Fruit fly (Drosophila melanogaster): Measurements from ENCODE around the gene RfC4.
A peak's percentile ranks its signal among the peaks of the same experiment; 100 is the strongest.

The RfC4 gene

dm6 chr3L:4121589-4121988 lies 14.2 kb downstream of the RfC4 start:
- TF ChIP-seq foxo (GFP tag; optimal IDR thresholded peaks at IDR 0.05) (no peak), ey (GFP tag; optimal IDR thresholded peaks at IDR 0.05) (no peak), rgr (GFP tag; optimal IDR thresholded peaks at IDR 0.05) (no peak), psq (GFP tag; optimal IDR thresholded peaks at IDR 0.05) (no peak), CG32264 (GFP tag; optimal IDR thresholded peaks at IDR 0.05) (no peak), Mio (GFP tag; optimal IDR thresholded peaks at IDR 0.05) (no peak), Hr83 (GFP tag; optimal IDR thresholded peaks at IDR 0.05; ENCODE audit: poor library complexity, severe bottlenecking) (no peak), Myc (optimal IDR thresholded peaks at IDR 0.05) (no peak), Dfd (GFP tag; optimal IDR thresholded peaks at IDR 0.05) (no peak), Hr78 (GFP tag; optimal IDR thresholded peaks at IDR 0.05) (no peak), fru (GFP tag; optimal IDR thresholded peaks at IDR 0.05) (no peak), Hnf4 (GFP tag; optimal IDR thresholded peaks at IDR 0.05) (no peak), dmrt93B (GFP tag; optimal IDR thresholded peaks at IDR 0.05) (no peak), Jra (GFP tag; optimal IDR thresholded peaks at IDR 0.05) (no peak), Sp1 (GFP tag; optimal IDR thresholded peaks at IDR 0.05) (no peak), brk (GFP tag; optimal IDR thresholded peaks at IDR 0.05) (no peak), sv (GFP tag; optimal IDR thresholded peaks at IDR 0.05) (no peak), Abd-B (GFP tag; optimal IDR thresholded peaks at IDR 0.05) (no peak), CG9705 (GFP tag; optimal IDR thresholded peaks at IDR 0.05) (no peak), OdsH (GFP tag; optimal IDR thresholded peaks at IDR 0.05) (no peak)

- peak; percentile 57 for TF ChIP-seq Jra (GFP tag; optimal IDR thresholded peaks at IDR 0.05)
- no peak for TF ChIP-seq jim (GFP tag; optimal IDR thresholded peaks at IDR 0.05)
- TF ChIP-seq CG32264 (GFP tag; optimal IDR thresholded peaks at IDR 0.05), result no peak
- no peak for TF ChIP-seq tai (GFP tag; optimal IDR thresholded peaks at IDR 0.05)
- TF ChIP-seq Dfd (GFP tag; optimal IDR thresholded peaks at IDR 0.05), result no peak
- peak; percentile 57 for TF ChIP-seq psq (GFP tag; optimal IDR thresholded peaks at IDR 0.05)
- TF ChIP-seq dl (GFP tag; optimal IDR thresholded peaks at IDR 0.05; ENCODE audit: insufficient read depth in 1 of 2, partially characterized antibody in 2 of 2), result no peak
- peak in 1 of 2 experiments; percentile 26 for TF ChIP-seq foxo (GFP tag; optimal IDR thresholded peaks at IDR 0.05)
- no peak for TF ChIP-seq OdsH (GFP tag; optimal IDR thresholded peaks at IDR 0.05)
- no peak for TF ChIP-seq Hr78 (GFP tag; optimal IDR thresholded peaks at IDR 0.05)
- TF ChIP-seq Abd-B (GFP tag; optimal IDR thresholded peaks at IDR 0.05), result no peak
- TF ChIP-seq Hr83 (GFP tag; optimal IDR thresholded peaks at IDR 0.05; ENCODE audit: poor library complexity, severe bottlenecking), result peak; percentile 85
- peak; percentile 65 for TF ChIP-seq woc (GFP tag; optimal IDR thresholded peaks at IDR 0.05)
- TF ChIP-seq Vsx2 (GFP tag; optimal IDR thresholded peaks at IDR 0.05; ENCODE audit: partially characterized antibody), result no peak
- TF ChIP-seq ey (GFP tag; optimal IDR thresholded peaks at IDR 0.05), result peak; percentile 1
- no peak for TF ChIP-seq Hnf4 (GFP tag; optimal IDR thresholded peaks at IDR 0.05)
- no peak for TF ChIP-seq Myc (optimal IDR thresholded peaks at IDR 0.05)
- no peak for TF ChIP-seq Rel (GFP tag; optimal IDR thresholded peaks at IDR 0.05)
- peak; percentile 58 for TF ChIP-seq Rel (tag; optimal IDR thresholded peaks at IDR 0.05)
- no peak for TF ChIP-seq GATAd (GFP tag; optimal IDR thresholded peaks at IDR 0.05)
- TF ChIP-seq dmrt93B (GFP tag; optimal IDR thresholded peaks at IDR 0.05), result no peak
- TF ChIP-seq pan (optimal IDR thresholded peaks at IDR 0.05), result no peak
- TF ChIP-seq h (GFP tag; optimal IDR thresholded peaks at IDR 0.05), result peak; percentile 10
- TF ChIP-seq sv (GFP tag; optimal IDR thresholded peaks at IDR 0.05), result no peak
- no peak for TF ChIP-seq N (GFP tag; optimal IDR thresholded peaks at IDR 0.05)
- TF ChIP-seq CG9705 (GFP tag; optimal IDR thresholded peaks at IDR 0.05), result no peak
Observed at dm6 chr3L:4120358-4121349, 15.2 kb downstream of the RfC4 start.

dm6 chr3L:4119636-4120357 lies 16.0 kb downstream of the RfC4 start:
- TF ChIP-seq Vsx2 (GFP tag; optimal IDR thresholded peaks at IDR 0.05; ENCODE audit: partially characterized antibody) (no peak), h (GFP tag; optimal IDR thresholded peaks at IDR 0.05) (peak; percentile 32)

dm6 chr3L:4118339-4118738 lies 17.5 kb downstream of the RfC4 start:
- TF ChIP-seq CG32264 (GFP tag; optimal IDR thresholded peaks at IDR 0.05), result no peak
- TF ChIP-seq pan (optimal IDR thresholded peaks at IDR 0.05), result no peak
- TF ChIP-seq psq (GFP tag; optimal IDR thresholded peaks at IDR 0.05), result no peak
- TF ChIP-seq foxo (GFP tag; optimal IDR thresholded peaks at IDR 0.05), result no peak
- no peak for TF ChIP-seq dl (GFP tag; optimal IDR thresholded peaks at IDR 0.05; ENCODE audit: insufficient read depth in 1 of 2, partially characterized antibody in 2 of 2)
- TF ChIP-seq Hr83 (GFP tag; optimal IDR thresholded peaks at IDR 0.05; ENCODE audit: poor library complexity, severe bottlenecking), result no peak
- no peak for TF ChIP-seq GATAd (GFP tag; optimal IDR thresholded peaks at IDR 0.05)
- no peak for TF ChIP-seq dmrt93B (GFP tag; optimal IDR thresholded peaks at IDR 0.05)
- no peak for TF ChIP-seq Myc (optimal IDR thresholded peaks at IDR 0.05)
- no peak for TF ChIP-seq dsf (GFP tag; optimal IDR thresholded peaks at IDR 0.05; ENCODE audit: borderline replicate concordance)
- TF ChIP-seq CrebA (GFP tag; optimal IDR thresholded peaks at IDR 0.05; ENCODE audit: borderline replicate concordance), result no peak
- no peak for TF ChIP-seq fru (GFP tag; optimal IDR thresholded peaks at IDR 0.05)
- no peak for TF ChIP-seq woc (GFP tag; optimal IDR thresholded peaks at IDR 0.05)
- no peak for TF ChIP-seq OdsH (GFP tag; optimal IDR thresholded peaks at IDR 0.05)
- no peak for TF ChIP-seq Abd-B (GFP tag; optimal IDR thresholded peaks at IDR 0.05)
- TF ChIP-seq N (GFP tag; optimal IDR thresholded peaks at IDR 0.05), result no peak
- no peak for TF ChIP-seq sv (GFP tag; optimal IDR thresholded peaks at IDR 0.05)
- TF ChIP-seq CG9705 (GFP tag; optimal IDR thresholded peaks at IDR 0.05), result no peak
